Worm (Caenorhabditis elegans) whole organism, L1 larva: ENCODE data around the gene pha-4.

Experiments
- dsc-1 ChIP-seq: sonication (generic microtip); optimal IDR thresholded peaks from 2 replicates; lab custom pipeline; 2016; ENCODE audit warnings: mild to moderate bottlenecking, missing genetic modification characterization, missing compliant biosample characterization
- fkh-4 ChIP-seq: sonication (generic microtip); optimal IDR thresholded peaks from 2 replicates; lab custom pipeline; 2016; ENCODE audit warnings: missing compliant biosample characterization, missing genetic modification characterization, borderline replicate concordance
- fos-1 ChIP-seq: fragments of 150-350 bp; optimal IDR thresholded peaks from 2 replicates; lab custom pipeline; 2014; ENCODE audit warnings: missing biosample characterization, missing genetic modification characterization
- mdl-1 ChIP-seq, 2 experiments: fragments of 150-350 bp; optimal IDR thresholded peaks; 2 replicates each; lab custom pipeline; 2014 to 2017; ENCODE audit warnings: missing biosample characterization in 2 of 2, missing genetic modification characterization in 2 of 2, inconsistent platforms in 1 of 2
- nhr-47 ChIP-seq: sonication (generic microtip); optimal IDR thresholded peaks from 2 replicates; lab custom pipeline; 2016; ENCODE audit warnings: mild to moderate bottlenecking, missing genetic modification characterization, moderate library complexity, missing compliant biosample characterization
- sptf-1 ChIP-seq: fragments of 150-350 bp; optimal IDR thresholded peaks from 2 replicates; lab custom pipeline; 2014; ENCODE audit warnings: missing biosample characterization, missing genetic modification characterization

ce11 chrV:20710156-20710555 lies 42.7 kb upstream of the pha-4 start:
- no peak for TF ChIP-seq fos-1
- peak in 1 of 2 experiments; percentile 47 for TF ChIP-seq mdl-1 (tag; optimal IDR thresholded peaks at IDR 0.05; lab: Kevin White, UChicago)
- TF ChIP-seq dsc-1: no peak
- no peak for TF ChIP-seq sptf-1
- TF ChIP-seq fkh-4 (tag; lab: Kevin White, UChicago): no peak
- peak; percentile 26 for TF ChIP-seq nhr-47 (tag; lab: Kevin White, UChicago)
